Fruit fly (Drosophila melanogaster) S2 (cell line): ENCODE measurements around the gene emb.

Experiments
- CG8478 ChIP-seq: fragments of >200 bp; optimal IDR thresholded peaks from 2 replicates; lab custom pipeline; 2018
- CTCF ChIP-seq, 2 experiments: fragments of >200 bp; optimal IDR thresholded peaks; 2 replicates each; lab custom pipeline; 2018

The emb gene

DNA sequence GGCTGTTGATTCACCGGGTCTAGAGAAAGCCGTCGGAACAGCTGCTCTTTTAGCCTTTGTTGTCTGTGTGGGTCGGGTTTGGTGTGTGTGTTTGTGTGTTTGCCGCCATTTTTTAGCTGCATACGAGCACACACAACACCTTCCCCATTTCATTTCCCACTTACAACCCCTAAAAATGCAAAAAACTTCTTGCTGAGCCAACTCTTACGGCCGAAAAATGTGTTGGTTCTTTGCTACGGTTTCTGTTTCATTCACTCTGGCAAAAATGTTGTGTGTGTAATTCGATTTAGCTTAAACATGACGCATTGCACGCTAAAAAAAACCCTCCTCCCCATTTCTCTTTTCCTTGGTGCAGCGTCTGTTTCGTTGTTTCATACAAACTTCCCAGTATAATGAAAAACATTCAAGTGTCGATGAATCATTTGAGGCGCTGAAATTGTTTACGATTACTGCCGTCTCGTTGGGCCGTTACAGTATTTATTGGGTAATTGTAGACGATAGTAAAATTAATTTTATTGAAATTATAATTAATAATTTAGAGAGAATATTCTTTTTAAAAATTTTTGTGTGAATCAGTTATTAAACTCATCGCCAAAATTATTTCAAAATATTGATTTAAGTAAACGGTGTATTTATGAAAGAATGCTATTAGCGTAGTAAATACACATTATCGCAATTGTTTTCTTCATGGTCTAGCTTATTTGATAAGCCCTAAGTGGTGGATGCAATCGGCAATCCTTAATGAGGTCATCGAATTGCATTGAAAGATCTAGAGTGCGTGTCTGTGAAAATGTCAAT lies 22.8 kb downstream of the emb start:
- TF ChIP-seq CG8478 (lab: Kevin White, UChicago) (no peak), CTCF (optimal IDR thresholded peaks at IDR 0.05; lab: Kevin White, UChicago) (no peak)

- no peak for TF ChIP-seq CG8478 (lab: Kevin White, UChicago)
Observed at dm6 chr2L:8426801-8427200, 23.4 kb downstream of the emb start.

dm6 chr2L:8432130-8432529 lies 28.8 kb downstream of the emb start:
- TF ChIP-seq CG8478 (lab: Kevin White, UChicago) = no peak
- TF ChIP-seq CTCF (optimal IDR thresholded peaks at IDR 0.05; lab: Kevin White, UChicago) = no peak

DNA sequence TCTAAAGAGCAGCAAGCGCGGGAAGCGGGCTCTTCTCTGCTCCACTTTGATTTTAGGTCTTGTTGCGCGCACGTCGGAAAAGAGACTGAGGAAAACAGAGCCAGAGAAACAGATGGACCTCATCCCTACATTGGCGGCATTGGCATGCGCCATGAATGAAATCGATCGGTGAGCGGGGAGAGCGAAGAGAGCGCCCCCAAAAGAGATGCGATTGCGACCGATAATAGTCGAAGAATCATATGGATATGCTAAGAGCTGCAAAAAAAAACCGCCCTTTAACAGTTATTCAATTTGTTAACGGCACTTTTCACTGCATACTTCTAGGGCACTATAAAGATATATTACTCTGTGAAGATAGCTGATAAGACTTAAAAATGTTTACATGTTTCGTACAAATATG lies 30.1 kb downstream of the emb start, which contains the start of gene grk:
TSS of gene grk (minus strand) at position 87 of the 400 bp plus-strand sequence.
- TF ChIP-seq CG8478 (lab: Kevin White, UChicago) (no peak), CTCF (optimal IDR thresholded peaks at IDR 0.05; lab: Kevin White, UChicago) (no peak)

- TF ChIP-seq CG8478 (lab: Kevin White, UChicago) = no peak
- no peak for TF ChIP-seq CTCF (optimal IDR thresholded peaks at IDR 0.05; lab: Kevin White, UChicago)
Observed at dm6 chr2L:8437176-8437575, 33.8 kb downstream of the emb start, which contains the start of the genes D12 and Chrac-14. TSS of gene D12 (minus strand) at chr2L:8437365. TSS of gene Chrac-14 (plus strand) at chr2L:8437405.

DNA sequence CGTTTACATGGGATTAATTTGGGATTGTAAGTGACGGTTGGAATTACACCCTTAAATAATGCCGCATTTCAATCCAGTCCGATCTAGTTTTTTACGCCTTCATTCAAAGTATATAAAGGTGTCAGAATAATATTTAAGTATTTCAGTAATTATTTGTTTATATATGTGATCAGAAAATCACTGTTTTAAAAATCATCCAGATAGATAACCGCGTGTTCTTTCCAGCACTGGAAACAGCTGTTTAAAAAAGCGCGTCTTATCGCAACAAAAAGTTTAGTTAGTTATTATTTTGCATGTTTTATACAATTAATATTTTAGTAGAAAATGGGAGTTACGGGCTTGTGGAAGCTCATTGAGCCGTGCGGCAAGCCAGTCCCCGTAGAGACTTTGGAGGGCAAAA lies 34.7 kb downstream of the emb start, which contains the start of gene mus201:
TSS of gene mus201 (plus strand) at position 118 of the 400 bp plus-strand sequence.
- TF ChIP-seq CG8478 (lab: Kevin White, UChicago) (no peak), CTCF (optimal IDR thresholded peaks at IDR 0.05; lab: Kevin White, UChicago) (no peak)

DNA sequence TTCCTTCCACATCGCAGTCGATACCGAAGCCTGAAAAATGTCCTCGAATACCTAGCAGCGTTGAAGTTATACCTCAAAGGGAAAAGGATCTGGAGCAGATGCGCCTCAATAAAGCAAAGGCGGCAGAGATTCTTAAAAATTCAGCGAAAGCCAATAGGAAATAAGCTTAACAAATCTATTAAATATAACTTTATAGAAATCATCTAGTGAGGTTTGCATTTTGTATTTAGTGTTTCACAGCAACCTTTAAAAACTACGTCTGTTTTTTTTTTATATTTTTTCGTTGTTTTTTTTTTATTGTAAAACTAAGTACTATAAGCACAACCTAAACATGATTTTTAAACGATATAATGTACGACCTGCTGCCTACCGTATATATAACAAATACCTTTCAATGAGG lies 38.8 kb downstream of the emb start, which contains the start of gene CG31897:
TSS of gene CG31897 (plus strand) at position 301 of the 400 bp plus-strand sequence.
- TF ChIP-seq CTCF (optimal IDR thresholded peaks at IDR 0.05; lab: Kevin White, UChicago) (no peak), CG8478 (lab: Kevin White, UChicago) (no peak)

dm6 chr2L:8449358-8449757 lies 46.0 kb downstream of the emb start, which contains the start of gene Aasdh:
TSS of gene Aasdh (minus strand) at chr2L:8449576.
- TF ChIP-seq CTCF (optimal IDR thresholded peaks at IDR 0.05; lab: Kevin White, UChicago) (no peak), CG8478 (lab: Kevin White, UChicago) (no peak)

- TF ChIP-seq CTCF (optimal IDR thresholded peaks at IDR 0.05; lab: Kevin White, UChicago) (no peak), CG8478 (lab: Kevin White, UChicago) (no peak)
Observed at dm6 chr2L:8451497-8451896, 48.1 kb downstream of the emb start.
